Fruit fly (Drosophila melanogaster): ENCODE data around the gene Hez.

The Hez gene

dm6 chr3L:9897164-9897783 lies 2.7 kb upstream of the Hez start (continued):
- TF ChIP-seq CG10631 (GFP tag; optimal IDR thresholded peaks at IDR 0.05) (peak; percentile 40), fd59A (GFP tag; optimal IDR thresholded peaks at IDR 0.05) (no peak), CG6854 (GFP tag; optimal IDR thresholded peaks at IDR 0.05) (no peak), Hr39 (GFP tag; optimal IDR thresholded peaks at IDR 0.05) (peak; percentile 48), Gug (GFP tag; IDR thresholded peaks at IDR 0.05) (no peak), CG31627 (GFP tag; optimal IDR thresholded peaks at IDR 0.05) (peak; percentile 56), achi (GFP tag; optimal IDR thresholded peaks at IDR 0.05) (peak; percentile 43), CG10669 (GFP tag; optimal IDR thresholded peaks at IDR 0.05) (peak; percentile 31)

dm6 chr3L:9893983-9894382 lies 560 bp downstream of the Hez start:
- TF ChIP-seq CG4318 (GFP tag; optimal IDR thresholded peaks at IDR 0.05): no peak
- TF ChIP-seq fd85E (GFP tag; optimal IDR thresholded peaks at IDR 0.05): no peak
- no peak for TF ChIP-seq CG8632 (GFP tag; optimal IDR thresholded peaks at IDR 0.05)
- peak; percentile 92 for TF ChIP-seq svp (GFP tag)
- TF ChIP-seq CG6792 (GFP tag; optimal IDR thresholded peaks at IDR 0.05): no peak
- no peak for TF ChIP-seq CG8119 (GFP tag; IDR thresholded peaks at IDR 0.05)

- peak; percentile 84 for TF ChIP-seq esn (GFP tag; optimal IDR thresholded peaks at IDR 0.05)
- TF ChIP-seq CG11294 (GFP tag; IDR thresholded peaks at IDR 0.05): peak; percentile 69; the same call in 1 of the 2 replicates
- peak; percentile 67 for TF ChIP-seq Blimp-1 (GFP tag; optimal IDR thresholded peaks at IDR 0.05)
- peak; percentile 28 for TF ChIP-seq CG6854 (GFP tag; optimal IDR thresholded peaks at IDR 0.05)
- no peak for TF ChIP-seq vri (GFP tag; optimal IDR thresholded peaks at IDR 0.05)
- peak; percentile 74; the same call in 2 of the 3 replicates for TF ChIP-seq CG6163 (GFP tag; IDR thresholded peaks at IDR 0.05)
- peak; percentile 86 for TF ChIP-seq CG6276 (GFP tag; optimal IDR thresholded peaks at IDR 0.05)
- TF ChIP-seq Hr38 (GFP tag; optimal IDR thresholded peaks at IDR 0.05): no peak
- no peak for TF ChIP-seq Hr4 (GFP tag; optimal IDR thresholded peaks at IDR 0.05)
- peak; percentile 78 for TF ChIP-seq CG7368 (GFP tag; optimal IDR thresholded peaks at IDR 0.05)
- TF ChIP-seq dac (GFP tag; optimal IDR thresholded peaks at IDR 0.05): no peak
- peak; percentile 85 for TF ChIP-seq CG15336 (GFP tag; IDR thresholded peaks at IDR 0.05)
- TF ChIP-seq Eip78C (GFP tag): peak; percentile 92
- peak; percentile 89 for TF ChIP-seq CG10631 (GFP tag; optimal IDR thresholded peaks at IDR 0.05)
- no peak for TF ChIP-seq Met (GFP tag; optimal IDR thresholded peaks at IDR 0.05)
- TF ChIP-seq topi (GFP tag; optimal IDR thresholded peaks at IDR 0.05): peak; percentile 59
- peak; percentile 89 for TF ChIP-seq eg (GFP tag; IDR thresholded peaks at IDR 0.05)
- TF ChIP-seq fd85E (GFP tag; optimal IDR thresholded peaks at IDR 0.05): no peak
- peak; percentile 83 for TF ChIP-seq achi (GFP tag; optimal IDR thresholded peaks at IDR 0.05)
- TF ChIP-seq CG10669 (GFP tag; optimal IDR thresholded peaks at IDR 0.05): peak; percentile 79
- peak; percentile 23 for TF ChIP-seq Sox102F (GFP tag; optimal IDR thresholded peaks at IDR 0.05)
- TF ChIP-seq Gug (GFP tag; IDR thresholded peaks at IDR 0.05): peak; percentile 86
- peak; percentile 1 for TF ChIP-seq pdm3 (GFP tag; optimal IDR thresholded peaks at IDR 0.05)
- TF ChIP-seq CG3919 (GFP tag; optimal IDR thresholded peaks at IDR 0.05): peak; percentile 85
- peak; percentile 82 for TF ChIP-seq Lpt (GFP tag; optimal IDR thresholded peaks at IDR 0.05)
- TF ChIP-seq CG8632 (GFP tag; optimal IDR thresholded peaks at IDR 0.05): peak; percentile 81
- TF ChIP-seq CG1621 (tag; optimal IDR thresholded peaks at IDR 0.05): peak; percentile 32
- TF ChIP-seq fd59A (GFP tag; optimal IDR thresholded peaks at IDR 0.05): peak; percentile 19
- peak; percentile 80 for TF ChIP-seq CG11762 (GFP tag; optimal IDR thresholded peaks at IDR 0.05; ENCODE audit: insufficient read depth)
- no peak for TF ChIP-seq Ets21C (GFP tag; optimal IDR thresholded peaks at IDR 0.05)
- TF ChIP-seq Eip75B (GFP tag; optimal IDR thresholded peaks at IDR 0.05): no peak
- peak; percentile 57 for TF ChIP-seq CG8319 (GFP tag; optimal IDR thresholded peaks at IDR 0.05)
- TF ChIP-seq CG32006 (GFP tag; optimal IDR thresholded peaks at IDR 0.05): peak; percentile 86
- TF ChIP-seq CG3032 (tag; optimal IDR thresholded peaks at IDR 0.05): peak; percentile 92
- peak; percentile 60 for TF ChIP-seq Sox15 (GFP tag; optimal IDR thresholded peaks at IDR 0.05)
- TF ChIP-seq cyc (GFP tag; optimal IDR thresholded peaks at IDR 0.05): peak; percentile 80
- TF ChIP-seq CG16779 (tag; optimal IDR thresholded peaks at IDR 0.05): peak; percentile 67
- peak; percentile 53 for TF ChIP-seq Sox14 (GFP tag; optimal IDR thresholded peaks at IDR 0.05)
- TF ChIP-seq CG6808 (GFP tag; optimal IDR thresholded peaks at IDR 0.05): peak; percentile 82
- peak; percentile 73 for TF ChIP-seq lz (GFP tag; optimal IDR thresholded peaks at IDR 0.05)
- no peak for TF ChIP-seq CG9139 (GFP tag; optimal IDR thresholded peaks at IDR 0.05)
Measured at dm6 chr3L:9888630-9889130, 5.9 kb downstream of the Hez start, which contains the start of the genes Taf2 and CalpB. TSS of gene Taf2 (minus strand) at chr3L:9888683. TSS of gene CalpB (plus strand) at chr3L:9888762.

All from whole organism, prepupa.